Worm (Caenorhabditis elegans) whole organism, L3 larva: ENCODE measurements around the gene spe-18.

ENCODE experiments used
- R02D3.7 ChIP-seq: fragments of 150-350 bp; optimal IDR thresholded peaks from 2 replicates; lab custom pipeline; 2014; ENCODE audit warnings: missing biosample characterization, missing genetic modification characterization
- ZK546.5 ChIP-seq: sonication (generic microtip); optimal IDR thresholded peaks from 2 replicates; lab custom pipeline; 2017; ENCODE audit warnings: missing biosample characterization, missing genetic modification characterization
- aly-2 ChIP-seq: fragments of 150-350 bp; optimal IDR thresholded peaks from 2 replicates; lab custom pipeline; 2014; ENCODE audit warnings: missing biosample characterization, missing genetic modification characterization
- ceh-16 ChIP-seq: sonication (generic microtip); optimal IDR thresholded peaks from 2 replicates; lab custom pipeline; 2017; ENCODE audit warnings: missing biosample characterization, missing genetic modification characterization
- ceh-28 ChIP-seq: fragments of 150-350 bp; optimal IDR thresholded peaks from 2 replicates; lab custom pipeline; 2014; ENCODE audit warnings: missing biosample characterization, missing genetic modification reagents, missing genetic modification characterization
- ceh-82 ChIP-seq: fragments of 150-350 bp; optimal IDR thresholded peaks from 2 replicates; lab custom pipeline; 2014; ENCODE audit warnings: missing biosample characterization, missing genetic modification characterization
- ceh-9 ChIP-seq: sonication (generic microtip); optimal IDR thresholded peaks from 2 replicates; lab custom pipeline; 2018; ENCODE audit warnings: missing biosample characterization, missing genetic modification characterization
- daf-12 ChIP-seq: fragments of 150-350 bp; optimal IDR thresholded peaks from 2 replicates; lab custom pipeline; 2014; ENCODE audit warnings: missing biosample characterization, missing genetic modification reagents, missing genetic modification characterization
- egl-5 ChIP-seq: fragments of 150-350 bp; optimal IDR thresholded peaks from 2 replicates; lab custom pipeline; 2017; ENCODE audit warnings: missing biosample characterization, missing genetic modification reagents, missing genetic modification characterization, inconsistent platforms
- elt-2 ChIP-seq: sonication (generic microtip); optimal IDR thresholded peaks from 2 replicates; lab custom pipeline; 2016; ENCODE audit warnings: missing genetic modification reagents, mild to moderate bottlenecking, missing genetic modification characterization, missing compliant biosample characterization
- elt-3 ChIP-seq, 3 experiments: fragments of 150-350 bp in 1 of 3; sonication (generic microtip) in 2 of 3; optimal IDR thresholded peaks; 2 replicates in 2 of 3; 4 replicates in 1 of 3; lab custom pipeline; 2014 to 2017; ENCODE audit warnings: missing biosample characterization in 3 of 3, missing genetic modification characterization in 3 of 3
- eor-1 ChIP-seq, 2 experiments: fragments of 150-350 bp; optimal IDR thresholded peaks; 2 replicates each; lab custom pipeline; 2014 to 2018; ENCODE audit warnings: missing biosample characterization in 2 of 2, missing genetic modification characterization in 2 of 2
- hmg-11 ChIP-seq: sonication (generic microtip); optimal IDR thresholded peaks from 2 replicates; lab custom pipeline; 2016; ENCODE audit warnings: missing genetic modification characterization, missing compliant biosample characterization
- lin-15B ChIP-seq: fragments of 150-350 bp; optimal IDR thresholded peaks from 2 replicates; lab custom pipeline; 2014; ENCODE audit warnings: missing biosample characterization, missing genetic modification characterization
- lin-39 ChIP-seq: fragments of 150-350 bp; optimal IDR thresholded peaks from 2 replicates; lab custom pipeline; 2018; ENCODE audit warnings: missing biosample characterization, missing genetic modification reagents, missing genetic modification characterization
- mdl-1 ChIP-seq: fragments of 150-350 bp; optimal IDR thresholded peaks from 2 replicates; lab custom pipeline; 2014; ENCODE audit warnings: missing biosample characterization, missing genetic modification characterization
- nfya-1 ChIP-seq: sonication (generic microtip); optimal IDR thresholded peaks from 2 replicates; lab custom pipeline; 2017; ENCODE audit warnings: missing genetic modification characterization, mild to moderate bottlenecking, missing compliant biosample characterization, antibody characterized with exemption, moderate library complexity; ENCODE audit not compliant: insufficient read depth
- nhr-11 ChIP-seq: fragments of 150-350 bp; optimal IDR thresholded peaks from 2 replicates; lab custom pipeline; 2014; ENCODE audit warnings: missing biosample characterization, missing genetic modification characterization
- nhr-12 ChIP-seq: fragments of 150-350 bp; optimal IDR thresholded peaks from 2 replicates; lab custom pipeline; 2014; ENCODE audit warnings: missing biosample characterization, missing genetic modification characterization
- nhr-23 ChIP-seq: fragments of 150-350 bp; optimal IDR thresholded peaks from 2 replicates; lab custom pipeline; 2014; ENCODE audit warnings: missing biosample characterization, missing genetic modification reagents, missing genetic modification characterization
- nhr-237 ChIP-seq: fragments of 150-350 bp; optimal IDR thresholded peaks from 2 replicates; lab custom pipeline; 2014; ENCODE audit warnings: missing biosample characterization, missing genetic modification characterization
- nhr-25 ChIP-seq: sonication (generic microtip); optimal IDR thresholded peaks from 2 replicates; lab custom pipeline; 2017; ENCODE audit warnings: missing biosample characterization, missing genetic modification characterization
- nhr-28 ChIP-seq: fragments of 150-350 bp; optimal IDR thresholded peaks from 2 replicates; lab custom pipeline; 2014; ENCODE audit warnings: missing biosample characterization, missing genetic modification characterization
- nhr-43 ChIP-seq: sonication (generic microtip); optimal IDR thresholded peaks from 2 replicates; lab custom pipeline; 2016; ENCODE audit warnings: mild to moderate bottlenecking, missing genetic modification characterization, missing compliant biosample characterization; ENCODE audit not compliant: poor library complexity, severe bottlenecking
- nhr-67 ChIP-seq: fragments of 150-350 bp; optimal IDR thresholded peaks from 2 replicates; lab custom pipeline; 2014; ENCODE audit warnings: missing biosample characterization, missing genetic modification characterization
- nhr-76 ChIP-seq: fragments of 150-350 bp; sonication (generic microtip); optimal IDR thresholded peaks from 5 replicates; lab custom pipeline; 2014; ENCODE audit warnings: missing biosample characterization, missing genetic modification characterization
- pha-4 ChIP-seq: fragments of 150-350 bp; optimal IDR thresholded peaks from 2 replicates; lab custom pipeline; 2014; ENCODE audit warnings: missing biosample characterization, missing genetic modification reagents, missing genetic modification characterization
- pqm-1 ChIP-seq: fragments of 150-350 bp; optimal IDR thresholded peaks from 2 replicates; lab custom pipeline; 2017; ENCODE audit warnings: missing biosample characterization, missing genetic modification characterization, inconsistent platforms
- sea-2 ChIP-seq: fragments of 150-350 bp; sonication (generic microtip); optimal IDR thresholded peaks from 4 replicates; lab custom pipeline; 2014; ENCODE audit warnings: missing biosample characterization, missing genetic modification reagents, missing genetic modification characterization
- skn-1 ChIP-seq: fragments of 150-350 bp; optimal IDR thresholded peaks from 2 replicates; lab custom pipeline; 2014; ENCODE audit warnings: missing biosample characterization, missing genetic modification characterization
- snpc-4 ChIP-seq: fragments of 150-350 bp; optimal IDR thresholded peaks from 2 replicates; lab custom pipeline; 2014; ENCODE audit warnings: missing biosample characterization, missing genetic modification characterization
- tbx-2 ChIP-seq: sonication (generic microtip); optimal IDR thresholded peaks from 2 replicates; lab custom pipeline; 2016; ENCODE audit warnings: mild to moderate bottlenecking, missing genetic modification characterization, missing compliant biosample characterization
- unc-39 ChIP-seq: sonication (generic microtip); optimal IDR thresholded peaks from 4 replicates; lab custom pipeline; 2017; ENCODE audit warnings: missing biosample characterization, missing genetic modification characterization
- unc-62 ChIP-seq: fragments of 150-350 bp; sonication (generic microtip); optimal IDR thresholded peaks from 4 replicates; lab custom pipeline; 2014; ENCODE audit warnings: missing biosample characterization, missing genetic modification reagents, missing genetic modification characterization
- zag-1 ChIP-seq: fragments of 150-350 bp; optimal IDR thresholded peaks from 2 replicates; lab custom pipeline; 2014; ENCODE audit warnings: missing biosample characterization, missing genetic modification characterization
- ztf-11 ChIP-seq: fragments of 150-350 bp; optimal IDR thresholded peaks from 2 replicates; lab custom pipeline; 2014; ENCODE audit warnings: missing biosample characterization, missing genetic modification characterization
- ztf-4 ChIP-seq: fragments of 150-350 bp; optimal IDR thresholded peaks from 2 replicates; lab custom pipeline; 2014; ENCODE audit warnings: missing biosample characterization, missing genetic modification characterization

spe-18 gene

ce11 chrII:13193563-13194103 is 40.4 kb upstream of the spe-18 start:
- TF ChIP-seq pqm-1 = no peak
- no peak for TF ChIP-seq eor-1 (tag; optimal IDR thresholded peaks at IDR 0.05; lab: Kevin White, UChicago)
- no peak for TF ChIP-seq ztf-4 (tag; lab: Kevin White, UChicago)
- no peak for TF ChIP-seq lin-39 (tag; lab: Kevin White, UChicago)
- TF ChIP-seq nhr-28 (tag; lab: Kevin White, UChicago) = no peak
- TF ChIP-seq skn-1 (tag; lab: Kevin White, UChicago) = no peak
- TF ChIP-seq nhr-67 (tag; lab: Kevin White, UChicago) = no peak
- no peak for TF ChIP-seq elt-3 (tag; optimal IDR thresholded peaks at IDR 0.05; lab: Kevin White, UChicago)
- TF ChIP-seq daf-12 (tag; lab: Kevin White, UChicago) = no peak
- no peak for TF ChIP-seq nhr-43 (tag; lab: Kevin White, UChicago)
- TF ChIP-seq sea-2 (GFP tag; lab: Kevin White, UChicago) = no peak
- no peak for TF ChIP-seq nhr-237
- TF ChIP-seq nfya-1 (tag; lab: Kevin White, UChicago) = no peak
- TF ChIP-seq zag-1 = no peak
- no peak for TF ChIP-seq aly-2 (tag; lab: Kevin White, UChicago)
- no peak for TF ChIP-seq ceh-82
- TF ChIP-seq, all 47 proteins: peak for 0

DNA sequence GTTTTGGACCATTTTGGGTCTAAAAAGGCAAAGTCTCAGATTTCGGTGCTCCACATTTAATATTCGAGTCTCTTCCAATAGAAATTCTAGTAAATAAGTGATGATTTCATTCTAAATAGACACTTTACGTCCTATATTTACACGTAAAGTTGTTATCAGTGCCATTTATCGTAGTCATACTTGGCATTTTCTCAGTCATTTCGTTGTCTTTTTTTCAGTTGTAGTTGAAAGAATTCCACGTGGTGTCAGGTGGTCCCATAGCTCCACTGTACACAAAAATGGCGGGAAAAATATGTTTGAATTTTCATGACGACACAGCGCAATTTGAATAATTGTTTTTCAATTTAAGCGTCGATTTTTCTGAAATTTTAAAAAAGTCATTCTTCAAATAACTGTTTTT is 37.2 kb upstream of the spe-18 start:
- no peak for TF ChIP-seq nhr-67 (tag; lab: Kevin White, UChicago)
- no peak for TF ChIP-seq nhr-76 (tag; lab: Kevin White, UChicago)
- no peak for TF ChIP-seq ztf-4 (tag; lab: Kevin White, UChicago)
- peak; percentile 37 for TF ChIP-seq pha-4 (tag; lab: Kevin White, UChicago)
- TF ChIP-seq aly-2 (tag; lab: Kevin White, UChicago) = no peak
- TF ChIP-seq lin-15B = no peak
- no peak for TF ChIP-seq R02D3.7 (tag; lab: Kevin White, UChicago)
- TF ChIP-seq ztf-11 (tag; lab: Kevin White, UChicago) = no peak
- no peak for TF ChIP-seq nhr-12 (tag; lab: Kevin White, UChicago)
- TF ChIP-seq mdl-1 (tag; lab: Kevin White, UChicago) = no peak
- peak; percentile 58 for TF ChIP-seq pqm-1
- TF ChIP-seq ceh-9 = no peak
- no peak for TF ChIP-seq eor-1 (tag; optimal IDR thresholded peaks at IDR 0.05; lab: Kevin White, UChicago)
- TF ChIP-seq nhr-23 (tag; lab: Kevin White, UChicago) = no peak
- peak; percentile 70 for TF ChIP-seq elt-2 (tag; lab: Kevin White, UChicago)

DNA sequence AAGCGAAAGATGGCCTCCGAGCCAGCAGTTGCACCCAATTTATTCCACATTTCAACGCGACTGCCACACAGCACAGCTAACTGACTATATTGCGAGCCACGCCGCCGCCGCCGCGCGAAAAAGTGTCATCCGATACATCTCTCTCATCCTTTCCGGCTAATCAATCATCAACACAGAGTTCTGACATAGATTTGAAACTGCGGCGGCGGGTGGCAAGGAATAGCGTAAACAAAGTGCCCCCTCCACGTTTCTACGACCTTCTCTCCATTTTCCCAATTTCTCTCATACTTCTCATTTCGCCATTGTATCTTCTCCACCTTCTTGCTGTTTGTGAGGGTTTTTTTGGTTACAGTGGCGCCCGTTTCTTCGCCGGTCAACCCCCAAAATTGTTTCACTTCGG is 36.2 kb upstream of the spe-18 start:
- TF ChIP-seq lin-39 (tag; lab: Kevin White, UChicago) = peak; percentile 86
- TF ChIP-seq hmg-11 = peak; percentile 35
- TF ChIP-seq pha-4 (tag; lab: Kevin White, UChicago) = peak; percentile 79
- TF ChIP-seq unc-62 (GFP tag; lab: Kevin White, UChicago) = peak; percentile 70
- peak; percentile 8 for TF ChIP-seq snpc-4 (tag; lab: Kevin White, UChicago)
- TF ChIP-seq unc-39 (tag; lab: Kevin White, UChicago) = no peak
- TF ChIP-seq ZK546.5 (tag; lab: Kevin White, UChicago) = no peak
- TF ChIP-seq tbx-2 (tag; lab: Kevin White, UChicago) = no peak
- peak; percentile 14 for TF ChIP-seq lin-15B
- TF ChIP-seq nhr-25 (tag; lab: Kevin White, UChicago) = peak; percentile 61
- TF ChIP-seq egl-5 (tag; lab: Kevin White, UChicago) = peak; percentile 7

- TF ChIP-seq nhr-237 (no peak), sea-2 (GFP tag; lab: Kevin White, UChicago) (no peak), ceh-16 (tag; lab: Kevin White, UChicago) (no peak), pqm-1 (no peak), ceh-28 (no peak), egl-5 (tag; lab: Kevin White, UChicago) (no peak), nhr-25 (tag; lab: Kevin White, UChicago) (no peak), unc-62 (GFP tag; lab: Kevin White, UChicago) (no peak), R02D3.7 (tag; lab: Kevin White, UChicago) (no peak), ZK546.5 (tag; lab: Kevin White, UChicago) (no peak), lin-39 (tag; lab: Kevin White, UChicago) (no peak), nhr-76 (tag; lab: Kevin White, UChicago) (no peak), nhr-11 (tag; lab: Kevin White, UChicago) (no peak), pha-4 (tag; lab: Kevin White, UChicago) (no peak), daf-12 (tag; lab: Kevin White, UChicago) (no peak)
Measured at ce11 chrII:13188084-13188483, 34.9 kb upstream of the spe-18 start.
